Fruit fly (Drosophila melanogaster) S2 (cell line): Measurements from ENCODE around the gene CG43218.

Experiments used
- CG8478 ChIP-seq: fragments of >200 bp; optimal IDR thresholded peaks from 2 replicates; lab custom pipeline; 2018
- CTCF ChIP-seq, 2 experiments: fragments of >200 bp; optimal IDR thresholded peaks; 2 replicates each; lab custom pipeline; 2018

CG43218 gene

DNA sequence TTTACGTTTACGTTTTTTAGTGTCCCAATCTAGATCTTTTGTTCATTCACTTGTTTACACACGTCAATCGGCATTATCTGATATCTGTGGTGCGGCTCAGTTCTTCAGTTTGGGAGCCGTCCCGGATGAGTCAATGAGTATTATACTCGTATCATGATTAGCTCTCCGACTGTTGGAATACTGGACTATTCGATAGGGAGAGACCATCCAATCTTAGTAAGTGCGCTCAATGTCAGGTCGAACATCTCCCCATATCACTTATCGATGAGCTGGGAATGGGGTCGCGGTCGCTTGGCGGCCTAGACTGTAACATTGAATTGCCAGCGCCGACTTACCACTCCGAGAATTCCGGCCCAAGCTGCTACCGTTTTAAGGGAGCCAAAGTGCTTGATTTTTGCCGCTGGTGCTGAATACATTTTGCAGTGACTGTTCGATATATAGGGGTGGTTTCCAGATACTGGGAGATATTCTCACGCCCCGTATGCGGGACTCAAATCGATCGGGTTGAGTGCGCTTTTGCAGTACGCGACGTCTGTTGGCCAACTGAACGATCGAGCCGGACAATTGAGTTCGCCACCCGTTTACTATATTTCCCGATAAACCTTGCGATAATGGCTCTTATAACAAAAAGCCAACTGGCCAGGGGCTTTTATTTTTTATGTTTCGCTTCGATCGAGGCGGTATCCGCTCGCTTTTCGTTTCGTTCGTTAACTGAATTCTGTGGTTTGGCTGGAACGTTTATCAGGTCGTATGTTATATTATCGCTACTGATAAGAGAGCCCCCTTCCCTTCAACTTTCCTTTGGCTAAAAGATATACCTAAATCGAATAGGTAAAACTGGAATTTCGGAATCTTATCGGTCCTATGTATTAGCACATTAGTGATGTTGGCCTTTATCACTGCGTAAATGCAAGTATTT lies 27.2 kb downstream of the CG43218 start:
- TF ChIP-seq CG8478 (lab: Kevin White, UChicago) (no peak), CTCF (optimal IDR thresholded peaks at IDR 0.05; lab: Kevin White, UChicago) (no peak)

DNA sequence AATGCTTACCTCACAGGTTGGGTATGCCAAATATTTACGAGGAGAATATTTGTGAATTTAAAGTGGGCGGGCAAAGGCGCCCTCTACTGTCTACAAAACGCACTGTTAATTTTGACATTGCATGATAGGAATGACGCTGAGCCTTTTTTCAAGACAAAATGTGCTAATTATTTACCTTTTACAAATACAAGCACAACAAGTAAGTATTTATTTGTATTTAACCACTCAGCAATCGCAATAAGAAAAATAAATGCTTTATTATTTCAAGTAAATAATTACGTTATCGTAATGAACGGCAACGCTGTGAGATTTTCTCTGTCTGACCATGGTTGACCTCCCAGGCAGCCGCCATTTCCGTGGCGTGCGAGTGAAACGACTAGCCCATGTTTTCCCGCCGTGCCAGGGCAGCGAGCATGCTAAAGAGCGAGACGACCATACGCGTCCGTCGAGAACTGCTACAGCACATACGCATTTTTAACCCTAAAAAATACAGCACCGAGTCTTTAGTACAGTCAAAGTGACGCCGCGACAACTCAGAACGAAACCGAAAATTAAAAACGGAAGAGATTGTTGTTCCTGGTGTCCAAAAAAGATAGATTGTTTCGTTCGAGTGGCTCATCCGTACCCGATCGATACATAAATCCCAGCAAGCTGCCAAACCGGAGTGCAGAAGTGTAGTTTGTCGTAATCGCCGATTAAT lies 28.0 kb downstream of the CG43218 start, which contains the start of the genes CG12974 and pzg:
Gene CG12974, minus strand, starts transcription at position 324 of the 700 bp plus-strand sequence.
Gene pzg, plus strand, starts transcription at position 461 of the 700 bp plus-strand sequence.
- TF ChIP-seq CTCF (optimal IDR thresholded peaks at IDR 0.05; lab: Kevin White, UChicago) (peak; percentile 88 to 90), CG8478 (lab: Kevin White, UChicago) (no peak)

dm6 chr3L:21290336-21290735 lies 32.5 kb downstream of the CG43218 start:
- TF ChIP-seq CG8478 (lab: Kevin White, UChicago) (no peak), CTCF (optimal IDR thresholded peaks at IDR 0.05; lab: Kevin White, UChicago) (no peak)

DNA sequence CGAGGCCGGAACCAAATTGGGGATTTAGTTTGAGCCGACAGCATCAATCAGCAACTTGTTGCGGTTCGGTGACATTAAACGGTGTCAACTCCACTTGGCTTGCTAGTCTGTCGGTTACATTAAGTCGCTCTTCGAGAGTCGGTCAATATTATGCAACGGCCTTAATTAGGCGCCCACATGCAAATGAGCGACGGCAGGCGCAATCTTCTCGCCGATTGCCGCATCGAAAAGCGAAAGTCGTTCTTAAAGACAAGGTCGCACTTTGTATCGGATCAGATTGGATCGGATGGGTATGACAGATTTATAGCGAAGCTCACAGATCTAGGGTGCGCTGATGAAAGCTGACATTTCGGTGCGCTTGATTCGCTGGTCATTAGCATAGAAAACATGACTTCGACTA lies 33.2 kb downstream of the CG43218 start:
- TF ChIP-seq CG8478 (lab: Kevin White, UChicago) = no peak
- TF ChIP-seq CTCF (optimal IDR thresholded peaks at IDR 0.05; lab: Kevin White, UChicago) = no peak

DNA sequence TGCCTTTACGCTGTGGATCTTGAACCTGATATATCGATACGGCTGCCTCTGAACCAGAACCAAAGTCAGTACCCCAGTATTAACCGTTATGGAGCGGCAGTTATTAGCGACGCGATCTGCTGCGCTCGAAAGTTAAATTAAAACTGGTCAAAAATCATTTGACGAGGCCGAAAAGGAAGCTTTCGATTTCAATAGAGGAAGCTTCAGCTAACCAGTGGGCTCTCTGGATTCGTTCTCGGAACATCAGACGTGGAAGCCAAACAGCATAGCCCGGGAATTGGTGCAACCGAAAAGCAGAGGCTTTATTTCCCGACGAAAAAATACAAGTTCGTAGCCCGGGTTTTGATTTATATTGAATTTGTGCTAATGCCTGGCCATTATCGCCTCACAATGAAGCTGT lies 34.9 kb downstream of the CG43218 start, which contains the start of gene Cpr78Ca:
Gene Cpr78Ca, minus strand, starts transcription at position 101 of the 400 bp plus-strand sequence.
- TF ChIP-seq CTCF (optimal IDR thresholded peaks at IDR 0.05; lab: Kevin White, UChicago) (no peak), CG8478 (lab: Kevin White, UChicago) (no peak)

DNA sequence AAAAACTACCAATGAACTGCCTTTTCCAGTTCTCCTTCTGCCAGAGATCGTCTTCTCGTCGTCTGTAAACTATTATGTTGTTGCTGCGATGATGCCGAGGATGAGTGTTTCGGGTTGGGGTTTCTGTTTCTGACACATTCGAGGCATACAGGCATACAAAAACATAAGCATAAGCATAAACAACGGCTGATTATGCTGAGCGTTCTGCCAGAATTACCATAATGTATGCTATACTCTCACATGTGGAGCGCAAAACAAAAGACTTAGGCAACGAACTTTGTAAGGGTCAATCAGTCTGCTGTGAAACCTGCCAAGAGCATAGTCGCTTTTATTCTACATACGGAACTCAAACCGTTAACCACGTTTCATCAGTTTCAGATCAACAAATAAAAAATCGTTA lies 36.4 kb downstream of the CG43218 start, which contains the start of gene Cpr78Cb:
Gene Cpr78Cb, plus strand, starts transcription at position 291 of the 400 bp plus-strand sequence.
- TF ChIP-seq CTCF (optimal IDR thresholded peaks at IDR 0.05; lab: Kevin White, UChicago) (no peak), CG8478 (lab: Kevin White, UChicago) (no peak)

DNA sequence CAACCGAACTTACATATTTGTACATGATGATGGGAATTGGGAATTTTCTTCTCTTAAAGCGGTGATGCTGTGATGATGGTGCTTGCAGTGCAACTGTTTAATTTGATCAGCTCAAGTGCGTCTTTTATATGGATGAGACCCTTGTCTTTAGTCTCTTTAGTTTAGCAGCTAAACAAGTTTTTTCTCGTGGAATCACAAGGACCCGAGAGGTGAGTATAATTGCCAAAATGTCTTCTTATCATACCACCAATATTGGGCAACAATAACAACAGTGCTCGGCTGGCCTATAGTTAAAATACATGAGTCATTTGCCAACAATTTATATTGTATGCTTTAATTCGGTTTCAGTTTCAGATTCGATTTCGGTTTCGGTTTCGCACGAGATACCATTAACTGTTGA lies 39.9 kb downstream of the CG43218 start, which contains the start of gene Edg78E:
Gene Edg78E, minus strand, starts transcription at position 101 of the 400 bp plus-strand sequence.
- TF ChIP-seq CG8478 (lab: Kevin White, UChicago) (no peak), CTCF (optimal IDR thresholded peaks at IDR 0.05; lab: Kevin White, UChicago) (no peak)

dm6 chr3L:21298375-21298774 lies 40.6 kb downstream of the CG43218 start, which contains the start of gene CG43702:
TSS of gene CG43702 (plus strand) at chr3L:21298675.
- TF ChIP-seq CTCF (optimal IDR thresholded peaks at IDR 0.05; lab: Kevin White, UChicago) = no peak
- TF ChIP-seq CG8478 (lab: Kevin White, UChicago) = no peak

DNA sequence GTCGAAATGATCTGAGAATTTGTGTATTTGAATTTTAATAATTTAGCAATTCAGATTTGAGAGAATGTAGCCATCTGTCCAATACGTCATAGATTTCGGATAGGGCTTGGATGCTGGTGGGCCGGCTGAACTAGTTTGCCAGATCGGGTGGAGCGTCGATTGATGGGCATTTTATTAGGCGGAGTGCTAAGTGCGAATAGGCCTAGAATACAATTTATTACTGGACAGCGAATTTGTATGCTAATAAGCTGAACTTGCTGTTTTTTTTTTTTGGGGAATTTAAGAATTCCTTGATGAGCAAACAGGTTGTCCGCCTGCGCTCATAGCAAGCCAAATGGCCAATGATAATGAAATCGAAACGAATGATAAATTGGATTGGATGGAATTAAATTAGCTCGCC lies 41.4 kb downstream of the CG43218 start:
- TF ChIP-seq CTCF (optimal IDR thresholded peaks at IDR 0.05; lab: Kevin White, UChicago) = no peak
- no peak for TF ChIP-seq CG8478 (lab: Kevin White, UChicago)

- TF ChIP-seq CG8478 (lab: Kevin White, UChicago) (no peak), CTCF (optimal IDR thresholded peaks at IDR 0.05; lab: Kevin White, UChicago) (no peak)
These were observed 42.5 kb downstream of the CG43218 start, which contains the start of gene Cpr78Cc for dm6 chr3L:21300280-21300679. TSS of gene Cpr78Cc (plus strand) at chr3L:21300580.

DNA sequence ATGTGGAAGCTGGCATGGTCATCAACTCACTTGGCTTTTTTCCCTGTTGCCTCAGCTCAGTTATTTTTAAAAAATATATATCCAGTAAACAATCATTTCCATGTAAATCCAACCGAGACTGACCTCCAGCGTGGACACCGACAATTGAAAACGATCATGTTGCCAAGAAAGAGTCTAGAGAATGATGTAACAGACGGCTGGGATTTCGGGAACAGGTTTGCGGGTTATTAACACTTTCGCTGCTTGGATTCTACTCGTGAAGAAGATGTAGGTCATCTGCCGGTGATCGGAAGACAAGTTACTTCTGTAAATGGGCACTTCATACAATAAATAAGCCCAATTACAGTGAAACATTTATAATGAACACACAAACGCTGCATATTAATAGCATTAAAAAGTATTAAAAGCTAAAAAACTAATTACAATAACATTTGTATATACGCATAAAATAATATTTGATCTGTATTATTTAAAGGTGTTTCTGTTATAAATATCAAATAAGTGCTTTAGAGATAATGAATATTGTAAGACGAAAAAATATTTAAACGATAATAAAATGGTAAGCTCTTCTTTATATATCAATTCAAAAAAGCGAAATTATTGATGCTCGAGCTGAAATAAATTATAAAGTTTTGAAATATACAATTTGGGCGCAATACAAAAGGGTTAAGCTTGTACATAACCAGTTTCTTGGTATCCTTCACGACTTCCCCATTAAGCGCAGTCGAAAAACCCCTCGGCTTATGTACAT lies 44.1 kb downstream of the CG43218 start:
- no peak for TF ChIP-seq CG8478 (lab: Kevin White, UChicago)
- TF ChIP-seq CTCF (optimal IDR thresholded peaks at IDR 0.05; lab: Kevin White, UChicago) = no peak

DNA sequence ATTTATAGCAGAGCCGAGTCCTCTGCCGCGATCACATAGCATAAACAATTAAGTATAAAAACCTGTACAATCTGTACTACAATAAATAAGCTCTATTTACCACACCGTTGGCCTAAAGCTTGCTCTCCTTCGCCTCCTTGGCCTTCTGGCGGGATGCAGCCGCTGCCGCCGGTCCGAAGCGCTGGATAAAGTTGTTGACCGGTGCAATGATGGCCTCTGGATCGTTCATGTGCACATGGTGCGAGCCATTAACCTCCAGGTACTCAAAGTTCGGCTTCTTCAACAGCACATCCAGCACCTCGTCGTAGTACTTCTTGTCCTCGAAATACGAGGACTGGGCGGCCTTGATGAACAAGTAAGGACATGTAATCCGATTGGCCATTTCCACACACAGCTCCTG lies 44.7 kb downstream of the CG43218 start:
- no peak for TF ChIP-seq CG8478 (lab: Kevin White, UChicago)
- no peak for TF ChIP-seq CTCF (optimal IDR thresholded peaks at IDR 0.05; lab: Kevin White, UChicago)

- TF ChIP-seq CG8478 (lab: Kevin White, UChicago) = no peak
- TF ChIP-seq CTCF (optimal IDR thresholded peaks at IDR 0.05; lab: Kevin White, UChicago) = no peak
These were observed 45.8 kb downstream of the CG43218 start for dm6 chr3L:21303659-21304058.

DNA sequence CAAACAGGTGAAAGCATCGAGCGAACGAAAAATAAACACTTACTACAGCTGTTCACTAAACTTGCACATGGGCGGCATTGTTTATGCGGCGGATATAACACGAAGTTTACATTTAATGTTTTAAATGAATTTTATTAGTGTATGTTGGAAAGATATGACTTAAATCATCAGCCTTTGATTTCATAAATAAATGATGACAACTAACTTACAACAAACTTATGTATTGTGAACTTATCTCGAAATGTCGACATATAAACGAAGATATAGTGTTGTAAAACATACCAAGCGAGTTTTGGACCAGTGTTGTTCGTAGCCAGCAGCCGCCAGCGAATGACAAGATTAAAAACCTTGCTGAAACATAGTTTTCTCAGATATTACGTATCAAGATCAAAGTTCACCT lies 46.6 kb downstream of the CG43218 start, which contains the start of the genes CG11309 and CG7632:
Gene CG11309, minus strand, starts transcription at position 259 of the 400 bp plus-strand sequence.
Gene CG7632, plus strand, starts transcription at position 298 of the 400 bp plus-strand sequence.
- TF ChIP-seq CTCF (optimal IDR thresholded peaks at IDR 0.05; lab: Kevin White, UChicago) = no peak
- no peak for TF ChIP-seq CG8478 (lab: Kevin White, UChicago)
